Worm (Caenorhabditis elegans): ENCODE measurements around the gene F59B2.13.

DNA sequence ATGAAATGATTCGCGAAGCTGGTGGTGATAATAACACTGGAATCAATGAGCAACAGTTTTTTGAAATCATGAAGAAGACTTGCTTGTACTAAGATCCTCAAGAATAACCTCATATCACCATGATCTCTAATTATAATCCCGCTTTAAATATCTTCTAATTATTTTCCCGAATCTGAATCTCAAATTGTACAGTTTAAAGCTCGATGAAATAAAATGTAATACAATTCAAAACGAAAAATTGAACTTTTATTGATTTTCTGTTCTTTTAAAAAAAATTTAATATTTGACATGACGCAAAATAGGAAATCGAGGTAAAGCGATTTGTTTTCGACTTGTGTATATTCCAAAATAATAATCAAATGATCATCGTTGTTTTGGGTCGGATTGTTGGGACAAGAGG is 52.0 kb downstream of the F59B2.13 start:
- TF ChIP-seq pha-4 (tag; optimal IDR thresholded peaks at IDR 0.05), result no peak
- no peak for TF ChIP-seq ZK546.5 (tag; optimal IDR thresholded peaks at IDR 0.05)
- TF ChIP-seq elt-1 (tag; optimal IDR thresholded peaks at IDR 0.05), result no peak

Measured in whole organism, L3 larva.